Worm (Caenorhabditis elegans) whole organism, early embryonic: Measurements from ENCODE around the gene dre-1.

ENCODE experiments used
- B0310.2 ChIP-seq: sonication (generic microtip); optimal IDR thresholded peaks from 2 replicates; lab custom pipeline; 2016; ENCODE audit warnings: mild to moderate bottlenecking, missing genetic modification characterization, missing compliant biosample characterization
- F13C5.2 ChIP-seq: sonication (generic microtip); optimal IDR thresholded peaks from 2 replicates; lab custom pipeline; 2017; ENCODE audit warnings: mild to moderate bottlenecking, missing genetic modification characterization, inconsistent platforms, missing compliant biosample characterization
- aly-1 ChIP-seq: sonication (generic microtip); optimal IDR thresholded peaks from 2 replicates; lab custom pipeline; 2016; ENCODE audit warnings: missing genetic modification characterization, missing compliant biosample characterization
- ama-1 ChIP-seq: fragments of 150-350 bp; optimal IDR thresholded peaks from 2 replicates; lab custom pipeline; 2014
- flt-1 ChIP-seq: fragments of 200-800 bp; sonication (Bioruptor generic); IDR thresholded peaks from 2 replicates; pipeline ENCODE4 v1.3.6; 2022; ENCODE audit warnings: missing genetic modification characterization, missing compliant biosample characterization
- hmg-4 ChIP-seq: fragments of 200-800 bp; sonication (Bioruptor generic); optimal IDR thresholded peaks from 2 replicates; lab custom pipeline; 2018; ENCODE audit warnings: mild to moderate bottlenecking, missing genetic modification characterization, missing compliant biosample characterization
- hnd-1 ChIP-seq: sonication (generic microtip); optimal IDR thresholded peaks from 2 replicates; lab custom pipeline; 2016; ENCODE audit warnings: missing genetic modification characterization, missing compliant biosample characterization
- pes-1 ChIP-seq: fragments of 200-800 bp; sonication (Bioruptor generic); IDR thresholded peaks from 2 replicates; pipeline ENCODE4 v1.3.6; 2022; ENCODE audit warnings: missing genetic modification reagents, missing genetic modification characterization, missing compliant biosample characterization
- scrt-1 ChIP-seq: fragments of 200-800 bp; sonication (Bioruptor generic); IDR thresholded peaks from 2 replicates; pipeline ENCODE4 v1.3.6; 2022; ENCODE audit warnings: missing genetic modification characterization, missing compliant biosample characterization
- sea-1 ChIP-seq: fragments of 200-800 bp; sonication (Bioruptor generic); conservative IDR thresholded peaks from 2 replicates; pipeline ENCODE4 v1.3.6; 2022; ENCODE audit warnings: missing genetic modification characterization, missing compliant biosample characterization
- tbx-11 ChIP-seq: fragments of 200-800 bp; sonication (Bioruptor generic); IDR thresholded peaks from 2 replicates; pipeline ENCODE4 v1.3.6; 2022; ENCODE audit warnings: missing genetic modification characterization, missing compliant biosample characterization
- tra-4 ChIP-seq: sonication (generic microtip); optimal IDR thresholded peaks from 2 replicates; lab custom pipeline; 2017; ENCODE audit warnings: missing genetic modification characterization, missing compliant biosample characterization

DNA sequence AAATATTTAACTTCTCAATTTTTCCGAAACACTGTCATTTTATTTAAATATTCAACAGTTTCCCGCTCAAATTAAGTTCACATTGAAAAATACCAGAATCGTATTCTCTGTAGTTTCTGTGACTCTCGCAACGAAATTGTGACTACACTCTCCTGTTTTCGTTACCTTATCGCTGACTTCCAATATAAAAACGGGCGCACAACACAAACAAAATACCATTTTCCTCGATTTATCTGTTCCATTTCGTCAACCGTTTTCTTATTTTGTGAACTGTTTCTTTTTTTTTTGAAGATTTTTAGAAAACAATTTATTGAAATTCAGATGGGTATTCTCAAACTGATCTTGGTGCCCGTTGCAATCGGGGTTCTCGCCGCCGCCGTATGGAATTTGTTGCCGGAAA, 47.4 kb downstream of the dre-1 start, which contains the start of gene W01A11.1:
- no peak for TF ChIP-seq ama-1 (lab: Kevin White, UChicago)
- no peak for TF ChIP-seq hnd-1
- TF ChIP-seq tbx-11 (GFP tag; lab: Robert Waterston, UW) = no peak
- no peak for TF ChIP-seq scrt-1 (GFP tag; lab: Robert Waterston, UW)
- no peak for TF ChIP-seq aly-1 (tag; lab: Kevin White, UChicago)
- TF ChIP-seq sea-1 (GFP tag; lab: Robert Waterston, UW) = no peak
- TF ChIP-seq flt-1 (GFP tag; lab: Robert Waterston, UW) = no peak
- no peak for TF ChIP-seq pes-1 (GFP tag; lab: Robert Waterston, UW)
- TF ChIP-seq tra-4 = no peak
- no peak for TF ChIP-seq F13C5.2
- no peak for TF ChIP-seq B0310.2
- no peak for TF ChIP-seq hmg-4 (GFP tag; lab: Kevin White, UChicago)
